Worm (Caenorhabditis elegans) whole organism, late embryonic: Measurements from ENCODE around the gene daf-14.
A peak's percentile ranks its signal among the peaks of the same experiment; 100 is the strongest.

Experiments
- C08G9.2 ChIP-seq: sonication (generic microtip); optimal IDR thresholded peaks from 2 replicates; lab custom pipeline; 2016; ENCODE audit warnings: mild to moderate bottlenecking, missing genetic modification characterization, moderate library complexity, missing compliant biosample characterization
- F13H6.1 ChIP-seq: sonication (generic microtip); optimal IDR thresholded peaks from 2 replicates; lab custom pipeline; 2016; ENCODE audit warnings: missing genetic modification characterization, missing compliant biosample characterization
- K02D7.2 ChIP-seq: sonication (generic microtip); optimal IDR thresholded peaks from 2 replicates; lab custom pipeline; 2017; ENCODE audit warnings: mild to moderate bottlenecking, missing genetic modification characterization, missing compliant biosample characterization
- K09A11.1 ChIP-seq: sonication (generic microtip); optimal IDR thresholded peaks from 2 replicates; lab custom pipeline; 2017; ENCODE audit warnings: antibody characterized with exemption, mild to moderate bottlenecking, missing genetic modification characterization, missing compliant biosample characterization; ENCODE audit not compliant: insufficient read depth
- T23F11.4 ChIP-seq: fragments of 200-800 bp; sonication (Bioruptor generic); optimal IDR thresholded peaks from 2 replicates; lab custom pipeline; 2018; ENCODE audit warnings: mild to moderate bottlenecking, missing genetic modification characterization, missing compliant biosample characterization
- Y22D7AL.16 ChIP-seq: sonication (generic microtip); optimal IDR thresholded peaks from 2 replicates; lab custom pipeline; 2016; ENCODE audit warnings: missing genetic modification characterization, missing compliant biosample characterization
- ceh-24 ChIP-seq: sonication (generic microtip); optimal IDR thresholded peaks from 2 replicates; lab custom pipeline; 2016; ENCODE audit warnings: mild to moderate bottlenecking, missing genetic modification characterization, missing compliant biosample characterization
- ceh-30 ChIP-seq: fragments of 150-350 bp; optimal IDR thresholded peaks from 2 replicates; lab custom pipeline; 2014; ENCODE audit warnings: missing biosample characterization, missing genetic modification characterization
- ceh-34 ChIP-seq: sonication (generic microtip); optimal IDR thresholded peaks from 2 replicates; lab custom pipeline; 2016; ENCODE audit warnings: mild to moderate bottlenecking, missing genetic modification characterization, missing compliant biosample characterization
- ceh-45 ChIP-seq: fragments of 200-800 bp; sonication (Bioruptor generic); IDR thresholded peaks from 2 replicates; pipeline ENCODE4 v1.3.6; 2022; ENCODE audit warnings: missing genetic modification reagents, missing genetic modification characterization, missing compliant biosample characterization
- ceh-48 ChIP-seq: sonication (generic microtip); optimal IDR thresholded peaks from 2 replicates; lab custom pipeline; 2016; ENCODE audit warnings: missing genetic modification characterization, inconsistent platforms, missing compliant biosample characterization
- ceh-9 ChIP-seq: sonication (generic microtip); optimal IDR thresholded peaks from 2 replicates; lab custom pipeline; 2016; ENCODE audit warnings: mild to moderate bottlenecking, missing genetic modification characterization, inconsistent platforms, missing compliant biosample characterization
- che-1 ChIP-seq: sonication (generic microtip); optimal IDR thresholded peaks from 2 replicates; lab custom pipeline; 2016; ENCODE audit warnings: mild to moderate bottlenecking, missing genetic modification characterization, missing compliant biosample characterization
- elt-2 ChIP-seq: sonication (generic microtip); optimal IDR thresholded peaks from 2 replicates; lab custom pipeline; 2016; ENCODE audit warnings: missing genetic modification reagents, missing genetic modification characterization, missing compliant biosample characterization
- elt-4 ChIP-seq: sonication (generic microtip); optimal IDR thresholded peaks from 2 replicates; lab custom pipeline; 2016; ENCODE audit warnings: missing genetic modification characterization, missing compliant biosample characterization
- ets-4 ChIP-seq: sonication (generic microtip); optimal IDR thresholded peaks from 2 replicates; lab custom pipeline; 2016; ENCODE audit warnings: missing genetic modification characterization, missing compliant biosample characterization
- eyg-1 ChIP-seq: sonication (generic microtip); optimal IDR thresholded peaks from 2 replicates; lab custom pipeline; 2016; ENCODE audit warnings: missing genotype, missing genetic modification characterization, missing compliant biosample characterization
- fkh-10 ChIP-seq: fragments of 150-350 bp; optimal IDR thresholded peaks from 2 replicates; lab custom pipeline; 2014; ENCODE audit warnings: missing biosample characterization, missing genetic modification reagents, missing genetic modification characterization
- fkh-6 ChIP-seq: sonication (generic microtip); optimal IDR thresholded peaks from 2 replicates; lab custom pipeline; 2016; ENCODE audit warnings: missing genetic modification characterization, missing compliant biosample characterization
- gmeb-2 ChIP-seq: sonication (generic microtip); optimal IDR thresholded peaks from 2 replicates; lab custom pipeline; 2016; ENCODE audit warnings: missing genetic modification characterization, inconsistent platforms, missing compliant biosample characterization
- hlh-15 ChIP-seq: sonication (generic microtip); optimal IDR thresholded peaks from 2 replicates; lab custom pipeline; 2016; ENCODE audit warnings: missing genetic modification characterization, missing compliant biosample characterization
- hlh-30 ChIP-seq: sonication (generic microtip); optimal IDR thresholded peaks from 2 replicates; lab custom pipeline; 2017; ENCODE audit warnings: antibody characterized with exemption, missing genetic modification characterization, missing compliant biosample characterization; ENCODE audit not compliant: insufficient read depth
- hlh-6 ChIP-seq: sonication (generic microtip); optimal IDR thresholded peaks from 2 replicates; lab custom pipeline; 2016; ENCODE audit warnings: missing genotype, missing genetic modification characterization, missing compliant biosample characterization
- hlh-8 ChIP-seq: sonication (generic microtip); optimal IDR thresholded peaks from 2 replicates; lab custom pipeline; 2016; ENCODE audit warnings: missing genotype, missing genetic modification characterization, missing compliant biosample characterization
- lim-6 ChIP-seq: sonication (generic microtip); optimal IDR thresholded peaks from 2 replicates; lab custom pipeline; 2016; ENCODE audit warnings: missing genetic modification characterization, missing compliant biosample characterization
- lin-11 ChIP-seq: fragments of 200-800 bp; sonication (Bioruptor generic); optimal IDR thresholded peaks from 2 replicates; lab custom pipeline; 2018; ENCODE audit warnings: mild to moderate bottlenecking, missing genetic modification characterization, missing compliant biosample characterization
- mec-3 ChIP-seq: sonication (generic microtip); optimal IDR thresholded peaks from 2 replicates; lab custom pipeline; 2016; ENCODE audit warnings: borderline replicate concordance, missing genetic modification characterization, missing compliant biosample characterization
- nhr-11 ChIP-seq: fragments of 150-350 bp; optimal IDR thresholded peaks from 2 replicates; lab custom pipeline; 2014; ENCODE audit warnings: missing biosample characterization, missing genetic modification characterization
- pag-3 ChIP-seq: sonication (generic microtip); optimal IDR thresholded peaks from 2 replicates; lab custom pipeline; 2016; ENCODE audit warnings: missing compliant biosample characterization, missing genetic modification characterization, borderline replicate concordance
- pax-1 ChIP-seq: fragments of 150-350 bp; optimal IDR thresholded peaks from 2 replicates; lab custom pipeline; 2014; ENCODE audit warnings: missing biosample characterization, missing genetic modification characterization
- pqm-1 ChIP-seq: sonication (generic microtip); optimal IDR thresholded peaks from 2 replicates; lab custom pipeline; 2016; ENCODE audit warnings: missing genetic modification characterization, missing compliant biosample characterization
- pros-1 ChIP-seq: fragments of 150-350 bp; optimal IDR thresholded peaks from 2 replicates; lab custom pipeline; 2014; ENCODE audit warnings: missing biosample characterization, missing genetic modification reagents, missing genetic modification characterization
- ref-2 ChIP-seq: sonication (generic microtip); optimal IDR thresholded peaks from 2 replicates; lab custom pipeline; 2016; ENCODE audit warnings: missing genetic modification characterization, missing compliant biosample characterization
- sdc-2 ChIP-seq: sonication (generic microtip); optimal IDR thresholded peaks from 2 replicates; lab custom pipeline; 2016; ENCODE audit warnings: missing genotype, missing genetic modification characterization, missing compliant biosample characterization
- syd-9 ChIP-seq: sonication (generic microtip); optimal IDR thresholded peaks from 2 replicates; lab custom pipeline; 2016; ENCODE audit warnings: mild to moderate bottlenecking, missing genetic modification characterization, moderate library complexity, missing compliant biosample characterization
- tbx-7 ChIP-seq: sonication (generic microtip); optimal IDR thresholded peaks from 2 replicates; lab custom pipeline; 2016; ENCODE audit warnings: missing genotype, missing genetic modification characterization, missing compliant biosample characterization
- ttx-3 ChIP-seq: sonication (generic microtip); optimal IDR thresholded peaks from 2 replicates; lab custom pipeline; 2016; ENCODE audit warnings: missing genetic modification reagents, missing genetic modification characterization, missing compliant biosample characterization
- unc-3 ChIP-seq, 2 experiments: fragments of 200-800 bp in 1 of 2; sonication (Bioruptor generic) in 1 of 2; sonication (generic microtip) in 1 of 2; conservative IDR thresholded peaks in 1 of 2; optimal IDR thresholded peaks in 1 of 2; 2 replicates each; pipeline versions ENCODE4 v1.3.6 to Lab custom; 2016 to 2022; ENCODE audit warnings: missing compliant biosample characterization in 2 of 2, missing genetic modification characterization in 2 of 2, missing genetic modification reagents in 1 of 2
- unc-55 ChIP-seq: sonication (generic microtip); optimal IDR thresholded peaks from 2 replicates; lab custom pipeline; 2017; ENCODE audit warnings: missing biosample characterization, missing genetic modification reagents, missing genetic modification characterization
- unc-86 ChIP-seq: sonication (generic microtip); optimal IDR thresholded peaks from 2 replicates; lab custom pipeline; 2016; ENCODE audit warnings: missing genetic modification characterization, missing compliant biosample characterization
- ztf-16 ChIP-seq: sonication (generic microtip); optimal IDR thresholded peaks from 2 replicates; lab custom pipeline; 2017; ENCODE audit warnings: missing genetic modification characterization, missing compliant biosample characterization

The daf-14 gene

ce11 chrIV:10252350-10252792, 1.9 kb downstream of the daf-14 start (continued):
- TF ChIP-seq ceh-24 (no peak), T23F11.4 (GFP tag; lab: Kevin White, UChicago) (no peak), ztf-16 (no peak), elt-2 (tag; lab: Kevin White, UChicago) (no peak), hlh-6 (tag; lab: Kevin White, UChicago) (no peak), lim-6 (tag; lab: Kevin White, UChicago) (no peak), fkh-6 (tag; lab: Kevin White, UChicago) (no peak), unc-55 (GFP tag; lab: Kevin White, UChicago) (peak; percentile 77), lin-11 (no peak), unc-3 (GFP tag; conservative IDR thresholded peaks at IDR 0.05; lab: Robert Waterston, UW) (no peak), unc-3 (tag; optimal IDR thresholded peaks at IDR 0.05; lab: Kevin White, UChicago) (no peak), K02D7.2 (no peak), che-1 (tag; lab: Kevin White, UChicago) (no peak), C08G9.2 (peak; percentile 44), nhr-11 (tag; lab: Kevin White, UChicago) (no peak), elt-4 (tag; lab: Kevin White, UChicago) (no peak), sdc-2 (no peak), pqm-1 (tag; lab: Kevin White, UChicago) (peak; percentile 25), ceh-45 (GFP tag; lab: Robert Waterston, UW) (no peak), ttx-3 (no peak), ets-4 (peak; percentile 20), ceh-30 (tag; lab: Kevin White, UChicago) (no peak), gmeb-2 (tag; lab: Kevin White, UChicago) (no peak), pros-1 (tag; lab: Kevin White, UChicago) (peak; percentile 56), ceh-9 (tag; lab: Kevin White, UChicago) (no peak), hlh-30 (peak; percentile 87)
- TF ChIP-seq, all 69 proteins: peak for 16

DNA sequence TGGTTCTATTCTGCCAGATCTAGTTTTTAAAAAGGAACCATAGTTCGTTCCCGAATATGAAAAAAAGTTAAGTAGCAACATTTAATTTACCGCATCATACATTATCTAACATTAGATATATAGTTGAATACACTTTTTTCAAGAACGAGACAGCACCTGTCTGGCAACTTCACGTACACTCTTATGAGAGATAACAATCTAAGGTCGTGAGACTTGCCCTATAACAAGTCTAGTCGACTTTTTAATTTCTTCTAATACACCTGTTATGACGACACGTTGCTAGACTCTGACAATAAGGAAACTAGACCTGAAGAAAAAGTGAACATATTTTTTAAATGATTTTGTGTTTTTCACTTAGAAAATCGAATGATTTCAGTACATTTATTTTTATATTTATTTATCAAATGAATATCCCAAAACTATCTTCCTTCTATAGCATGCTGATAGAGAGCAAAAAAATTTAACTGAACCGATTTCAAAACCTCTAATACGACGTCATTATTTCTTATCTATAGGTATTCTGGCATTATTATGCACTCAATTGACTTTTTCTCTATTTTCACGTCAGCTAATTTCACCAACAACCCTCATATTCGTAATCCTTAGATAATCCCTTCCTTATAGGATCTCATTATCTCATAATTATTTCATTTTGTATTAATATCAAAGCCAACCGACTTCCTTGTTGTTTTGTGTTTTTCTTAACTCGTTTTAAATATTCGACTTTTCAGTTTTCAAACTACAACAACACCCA, 2.6 kb downstream of the daf-14 start:
- no peak for TF ChIP-seq Y22D7AL.16
- TF ChIP-seq ceh-45 (GFP tag; lab: Robert Waterston, UW) = no peak
- no peak for TF ChIP-seq ets-4
- no peak for TF ChIP-seq mec-3
- TF ChIP-seq K09A11.1 (tag; lab: Kevin White, UChicago) = no peak
- TF ChIP-seq hlh-6 (tag; lab: Kevin White, UChicago) = no peak
- no peak for TF ChIP-seq elt-4 (tag; lab: Kevin White, UChicago)
- TF ChIP-seq ref-2 = no peak
- TF ChIP-seq che-1 (tag; lab: Kevin White, UChicago) = no peak
- no peak for TF ChIP-seq T23F11.4 (GFP tag; lab: Kevin White, UChicago)
- TF ChIP-seq ceh-48 (tag; lab: Kevin White, UChicago) = no peak
- no peak for TF ChIP-seq pag-3 (tag; lab: Kevin White, UChicago)

- no peak for TF ChIP-seq ceh-45 (GFP tag; lab: Robert Waterston, UW)
- TF ChIP-seq F13H6.1 (tag; lab: Kevin White, UChicago) = no peak
- no peak for TF ChIP-seq nhr-11 (tag; lab: Kevin White, UChicago)
- no peak for TF ChIP-seq lin-11
- no peak for TF ChIP-seq ceh-34 (tag; lab: Kevin White, UChicago)
- TF ChIP-seq hlh-8 = no peak
- TF ChIP-seq fkh-10 (GFP tag; lab: Kevin White, UChicago) = no peak
- TF ChIP-seq eyg-1 (tag; lab: Kevin White, UChicago) = no peak
- TF ChIP-seq pag-3 (tag; lab: Kevin White, UChicago) = no peak
- TF ChIP-seq syd-9 (tag; lab: Kevin White, UChicago) = no peak
- no peak for TF ChIP-seq pax-1 (tag; lab: Kevin White, UChicago)
- no peak for TF ChIP-seq hlh-15
- TF ChIP-seq unc-86 (tag; lab: Kevin White, UChicago) = no peak
- no peak for TF ChIP-seq tbx-7
These were observed 9.1 kb downstream of the daf-14 start, which contains the start of gene F01G10.9 for ce11 chrIV:10259557-10259956. Gene F01G10.9, minus strand, starts transcription at chrIV:10259657.
